Worm (Caenorhabditis elegans): Measurements from ENCODE around the gene vha-8.

DNA sequence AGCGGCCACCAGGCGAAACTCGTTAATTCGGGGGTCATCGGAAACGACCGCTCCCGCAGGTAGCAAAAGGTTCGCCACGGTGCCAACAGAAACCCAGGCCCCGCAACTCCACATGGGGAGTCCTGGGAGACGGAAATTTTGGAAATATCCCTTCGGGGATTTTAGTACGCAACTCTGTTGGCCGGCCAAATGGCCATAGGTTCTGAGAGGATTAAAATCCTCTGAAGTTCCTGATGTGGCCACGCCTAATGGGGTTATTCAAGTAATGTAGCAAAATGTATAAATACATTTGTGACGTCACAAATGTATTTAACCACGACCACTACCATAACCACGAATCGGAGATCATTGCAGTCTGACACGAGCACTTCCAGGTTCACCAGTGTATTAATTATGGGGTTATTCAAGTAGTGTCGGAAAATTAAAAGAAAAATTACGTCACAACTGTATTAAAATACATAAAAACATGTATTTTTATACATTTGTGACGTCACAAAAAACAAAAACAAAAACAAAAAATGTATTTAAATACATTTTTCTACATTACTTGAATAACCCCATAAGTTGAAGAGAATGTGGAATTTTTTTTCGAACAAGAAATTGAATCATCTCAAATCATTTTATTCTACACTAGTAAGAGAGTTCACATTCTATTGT lies 2.6 kb downstream of the vha-8 start:
- no peak for TF ChIP-seq elt-4 (tag; optimal IDR thresholded peaks at IDR 0.05)
- no peak for TF ChIP-seq unc-86 (tag; optimal IDR thresholded peaks at IDR 0.05)
- no peak for TF ChIP-seq pha-4 (tag; optimal IDR thresholded peaks at IDR 0.05)
- no peak for TF ChIP-seq unc-3 (GFP tag; conservative IDR thresholded peaks at IDR 0.05)
- no peak for TF ChIP-seq unc-3 (tag; optimal IDR thresholded peaks at IDR 0.05)
- TF ChIP-seq unc-55 (GFP tag; optimal IDR thresholded peaks at IDR 0.05), result no peak
- no peak for TF ChIP-seq elt-2 (tag; optimal IDR thresholded peaks at IDR 0.05)
